Worm (Caenorhabditis elegans) whole organism, young adult: Measurements from ENCODE around the gene F53A9.6.

ENCODE experiments used
- Y53F4B.3 ChIP-seq: fragments of 200-800 bp; sonication (Bioruptor generic); IDR thresholded peaks from 2 replicates; pipeline ENCODE4 v1.3.6; 2022; ENCODE audit warnings: missing genetic modification reagents, missing genetic modification characterization, missing compliant biosample characterization
- ama-1 ChIP-seq, 3 experiments: fragments of 150-350 bp in 1 of 3; sonication (generic microtip) in 2 of 3; optimal IDR thresholded peaks; 2 replicates each; lab custom pipeline; 2014 to 2018; ENCODE audit warnings: missing biosample characterization in 2 of 3, missing genetic modification characterization in 2 of 3, missing genetic modification reagents in 2 of 3
- hsf-1 ChIP-seq: fragments of 200-800 bp; sonication (Bioruptor generic); IDR thresholded peaks from 2 replicates; pipeline ENCODE4 v1.3.6; 2022; ENCODE audit warnings: missing genetic modification reagents, missing genetic modification characterization, missing compliant biosample characterization
- madf-10 ChIP-seq: sonication (generic microtip); optimal IDR thresholded peaks from 2 replicates; lab custom pipeline; 2016; ENCODE audit warnings: mild to moderate bottlenecking, missing genetic modification characterization, missing compliant biosample characterization
- nfyb-1 ChIP-seq: fragments of 200-800 bp; sonication (Bioruptor generic); IDR thresholded peaks from 2 replicates; pipeline ENCODE4 v1.3.6; 2022; ENCODE audit warnings: missing genetic modification reagents, missing genetic modification characterization, missing compliant biosample characterization
- snpc-1.1 ChIP-seq: sonication (generic microtip); optimal IDR thresholded peaks from 2 replicates; lab custom pipeline; 2017; ENCODE audit warnings: missing genetic modification characterization, mild to moderate bottlenecking, missing compliant biosample characterization, antibody characterized with exemption, moderate library complexity, missing genotype, missing genetic modification reagents; ENCODE audit not compliant: insufficient read depth
- tbx-9 ChIP-seq: sonication (generic microtip); optimal IDR thresholded peaks from 2 replicates; lab custom pipeline; 2016; ENCODE audit warnings: borderline replicate concordance, missing genetic modification characterization, inconsistent platforms, missing compliant biosample characterization
- zim-3 ChIP-seq: sonication (generic microtip); optimal IDR thresholded peaks from 2 replicates; lab custom pipeline; 2017; ENCODE audit warnings: mild to moderate bottlenecking, missing genetic modification characterization, moderate library complexity, missing compliant biosample characterization

DNA sequence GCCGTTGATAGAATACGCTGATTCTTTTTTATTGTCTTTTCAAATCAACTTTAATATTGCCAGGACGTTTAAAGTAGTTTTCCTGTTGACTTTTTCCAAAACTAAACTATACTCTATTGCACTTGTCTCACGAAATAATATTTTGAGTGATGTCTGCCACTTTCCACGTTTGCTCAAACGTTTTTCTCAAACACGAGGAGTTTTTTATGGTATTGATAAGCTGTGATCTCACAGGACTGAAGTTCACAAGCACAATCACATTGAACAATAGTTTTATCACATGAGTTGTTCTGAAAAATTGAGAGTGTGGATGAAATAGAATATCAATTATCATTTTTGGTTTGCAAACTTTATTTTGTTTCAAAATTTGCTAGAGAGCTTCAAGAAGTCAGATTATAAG is 6.3 kb upstream of the F53A9.6 start:
- no peak for TF ChIP-seq madf-10
- TF ChIP-seq Y53F4B.3 = no peak
- TF ChIP-seq ama-1 (optimal IDR thresholded peaks at IDR 0.05; lab: Kevin White, UChicago) = no peak
- TF ChIP-seq ama-1 (GFP tag; optimal IDR thresholded peaks at IDR 0.05; lab: Kevin White, UChicago) = no peak
- no peak for TF ChIP-seq zim-3 (tag; lab: Kevin White, UChicago)
- no peak for TF ChIP-seq hsf-1 (GFP tag; lab: Robert Waterston, UW)
- TF ChIP-seq tbx-9 (tag; lab: Kevin White, UChicago) = no peak
- TF ChIP-seq snpc-1.1 (tag; lab: Kevin White, UChicago) = no peak
- TF ChIP-seq nfyb-1 = no peak
